Worm (Caenorhabditis elegans) whole organism, L1 larva: ENCODE results near the gene ugt-33.

Source experiments
- ama-1 ChIP-seq: fragments of 150-350 bp; optimal IDR thresholded peaks from 2 replicates; lab custom pipeline; 2014
- ces-1 ChIP-seq: fragments of 150-350 bp; optimal IDR thresholded peaks from 2 replicates; lab custom pipeline; 2014; ENCODE audit warnings: missing biosample characterization, missing genetic modification reagents, missing genetic modification characterization
- fkh-10 ChIP-seq: sonication (generic microtip); optimal IDR thresholded peaks from 2 replicates; lab custom pipeline; 2017; ENCODE audit warnings: missing biosample characterization, missing genetic modification reagents, missing genetic modification characterization
- isw-1 ChIP-seq: fragments of 200-800 bp; sonication (Bioruptor generic); IDR thresholded peaks from 2 replicates; pipeline ENCODE4 v1.3.6; 2022; ENCODE audit warnings: missing genetic modification characterization, missing compliant biosample characterization
- lsy-2 ChIP-seq, 2 experiments: fragments of 150-350 bp; optimal IDR thresholded peaks; 2 replicates each; lab custom pipeline; 2014; ENCODE audit warnings: missing biosample characterization in 2 of 2, missing genetic modification characterization in 2 of 2
- mdl-1 ChIP-seq, 2 experiments: fragments of 150-350 bp; optimal IDR thresholded peaks; 2 replicates each; lab custom pipeline; 2014 to 2017; ENCODE audit warnings: missing biosample characterization in 2 of 2, missing genetic modification characterization in 2 of 2, inconsistent platforms in 1 of 2
- nhr-28 ChIP-seq: fragments of 150-350 bp; optimal IDR thresholded peaks from 2 replicates; lab custom pipeline; 2014; ENCODE audit warnings: missing biosample characterization, missing genetic modification characterization
- skn-1 ChIP-seq: fragments of 150-350 bp; optimal IDR thresholded peaks from 2 replicates; lab custom pipeline; 2014; ENCODE audit warnings: missing biosample characterization, missing genetic modification characterization
- snpc-4 ChIP-seq: fragments of 150-350 bp; optimal IDR thresholded peaks from 2 replicates; lab custom pipeline; 2014; ENCODE audit warnings: missing biosample characterization, missing genetic modification characterization
- unc-62 ChIP-seq: fragments of 150-350 bp; optimal IDR thresholded peaks from 2 replicates; lab custom pipeline; 2014; ENCODE audit warnings: missing biosample characterization, missing genetic modification reagents, missing genetic modification characterization
- ztf-11 ChIP-seq, 2 experiments: sonication (generic microtip); optimal IDR thresholded peaks; 2 replicates each; lab custom pipeline; 2016 to 2017; ENCODE audit warnings: missing genetic modification characterization in 2 of 2, missing biosample characterization in 1 of 2, missing compliant biosample characterization in 1 of 2

DNA sequence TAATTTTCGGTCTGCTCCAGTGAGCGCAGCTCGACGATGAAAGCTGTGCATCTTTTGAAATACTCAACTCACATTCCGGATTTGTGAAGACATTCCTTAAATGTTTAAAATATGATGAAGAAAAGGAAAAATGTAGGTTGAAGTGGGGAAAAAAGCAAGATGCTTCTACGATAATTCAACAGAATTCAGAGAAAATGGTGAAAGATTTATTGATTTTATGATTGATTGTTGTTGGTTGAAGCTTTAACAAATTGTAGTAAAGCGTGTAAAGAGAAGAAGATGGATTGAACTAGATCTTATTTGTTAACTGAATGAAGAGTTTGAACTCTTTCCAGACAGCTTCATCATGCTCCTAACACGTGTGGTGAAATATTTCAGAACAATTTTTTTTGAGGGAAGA, 3.2 kb upstream of the ugt-33 start, which contains the start of gene ncx-5:
- TF ChIP-seq nhr-28 (tag; lab: Kevin White, UChicago) (no peak), ama-1 (lab: Kevin White, UChicago) (no peak), unc-62 (GFP tag; lab: Kevin White, UChicago) (no peak), isw-1 (GFP tag; lab: Robert Waterston, UW) (no peak), ztf-11 (tag; optimal IDR thresholded peaks at IDR 0.05; lab: Kevin White, UChicago) (no peak), lsy-2 (tag; optimal IDR thresholded peaks at IDR 0.05; lab: Kevin White, UChicago) (no peak), mdl-1 (tag; optimal IDR thresholded peaks at IDR 0.05; lab: Kevin White, UChicago) (no peak), ces-1 (GFP tag; lab: Kevin White, UChicago) (no peak), fkh-10 (GFP tag; lab: Kevin White, UChicago) (no peak), snpc-4 (tag; lab: Kevin White, UChicago) (no peak), skn-1 (tag; lab: Kevin White, UChicago) (no peak)
